Fruit fly (Drosophila melanogaster) whole organism, embryonic: ENCODE measurements around the gene CG12056.

Source experiments
- ATbp ChIP-seq: fragments of 200-800 bp; sonication (Bioruptor generic); optimal IDR thresholded peaks from 2 replicates; lab custom pipeline; 2017; ENCODE audit warnings: missing biosample characterization, mild to moderate bottlenecking, missing genetic modification characterization, missing genetic modification reagents
- Atf-2 ChIP-seq: fragments of 200-800 bp; sonication (Bioruptor generic); optimal IDR thresholded peaks from 2 replicates; lab custom pipeline; 2016; ENCODE audit warnings: missing biosample characterization, missing genetic modification characterization
- Awh ChIP-seq: fragments of 200-800 bp; sonication (Bioruptor generic); IDR thresholded peaks from 2 replicates; pipeline ENCODE4, ENCODE4 v1.3.6; 2022; ENCODE audit warnings: missing biosample characterization, missing genetic modification characterization
- B-H1 ChIP-seq: fragments of 200-800 bp; sonication (Bioruptor generic); IDR thresholded peaks from 3 replicates; pipeline ENCODE4 v1.3.6; 2022; ENCODE audit warnings: missing biosample characterization, missing genetic modification characterization
- CG10565 ChIP-seq: fragments of 200-800 bp; sonication (Bioruptor generic); optimal IDR thresholded peaks from 3 replicates; lab custom pipeline; 2016; ENCODE audit warnings: missing biosample characterization, mild to moderate bottlenecking, missing genetic modification characterization
- CG10959 ChIP-seq: fragments of 200-800 bp; sonication (Bioruptor generic); IDR thresholded peaks from 2 replicates; pipeline ENCODE4 v1.3.6; 2022; ENCODE audit warnings: missing biosample characterization, missing genetic modification characterization
- CG11093 ChIP-seq: fragments of 200-800 bp; sonication (Bioruptor generic); IDR thresholded peaks from 3 replicates; pipeline ENCODE4 v1.3.6; 2022; ENCODE audit warnings: missing biosample characterization, missing genetic modification characterization
- CG14014 ChIP-seq: fragments of 200-800 bp; sonication (Bioruptor generic); IDR thresholded peaks from 2 replicates; pipeline ENCODE4 v1.3.6; 2022; ENCODE audit warnings: missing biosample characterization, missing genetic modification characterization
- CG14050 ChIP-seq: fragments of 200-800 bp; sonication (Bioruptor generic); IDR thresholded peaks from 3 replicates; pipeline ENCODE4 v1.3.6; 2022; ENCODE audit warnings: missing biosample characterization, missing genetic modification characterization
- CG14965 ChIP-seq: fragments of 200-800 bp; sonication (Bioruptor generic); optimal IDR thresholded peaks from 2 replicates; lab custom pipeline; 2016; ENCODE audit warnings: missing biosample characterization, missing genetic modification characterization, borderline replicate concordance
- CG15073 ChIP-seq: fragments of 200-800 bp; sonication (Bioruptor generic); optimal IDR thresholded peaks from 2 replicates; lab custom pipeline; 2016; ENCODE audit warnings: missing biosample characterization, missing genetic modification characterization
- CG1529 ChIP-seq: fragments of 200-800 bp; sonication (Bioruptor generic); optimal IDR thresholded peaks from 3 replicates; lab custom pipeline; 2018; ENCODE audit warnings: missing biosample characterization, missing genetic modification characterization
- CG1603 ChIP-seq: fragments of 200-800 bp; sonication (Bioruptor generic); optimal IDR thresholded peaks from 2 replicates; lab custom pipeline; 2019; ENCODE audit warnings: missing biosample characterization, mild to moderate bottlenecking, missing genetic modification characterization, moderate library complexity
- CG17186 ChIP-seq: fragments of 200-800 bp; sonication (Bioruptor generic); optimal IDR thresholded peaks from 3 replicates; lab custom pipeline; 2017; ENCODE audit warnings: missing biosample characterization, missing genetic modification reagents, missing genetic modification characterization
- CG17359 ChIP-seq: fragments of 200-800 bp; sonication (Bioruptor generic); optimal IDR thresholded peaks from 3 replicates; lab custom pipeline; 2018; ENCODE audit warnings: missing biosample characterization, mild to moderate bottlenecking, missing genetic modification characterization, moderate library complexity
- CG18599 ChIP-seq: fragments of 200-800 bp; sonication (Bioruptor generic); optimal IDR thresholded peaks from 3 replicates; lab custom pipeline; 2017; ENCODE audit warnings: missing biosample characterization, missing genetic modification characterization, mild to moderate bottlenecking, moderate library complexity, missing genetic modification reagents
- CG31224 ChIP-seq: fragments of 200-800 bp; sonication (Bioruptor generic); IDR thresholded peaks from 2 replicates; pipeline ENCODE4 v1.3.6; 2022; ENCODE audit warnings: missing biosample characterization, missing genetic modification characterization
- CG32772 ChIP-seq: fragments of 200-800 bp; sonication (Bioruptor generic); IDR thresholded peaks from 2 replicates; pipeline ENCODE4 v1.3.6; 2022; ENCODE audit warnings: missing biosample characterization, missing genetic modification characterization
- CG34422 ChIP-seq: fragments of 200-800 bp; sonication (Bioruptor generic); IDR thresholded peaks from 3 replicates; pipeline ENCODE4 v1.3.6; 2022; ENCODE audit warnings: missing biosample characterization, missing genetic modification characterization
- CG4360 ChIP-seq: fragments of 200-800 bp; sonication (Bioruptor generic); IDR thresholded peaks from 2 replicates; pipeline ENCODE4 v1.3.6; 2022; ENCODE audit warnings: missing biosample characterization, missing genetic modification characterization
- CG4730 ChIP-seq: fragments of 200-800 bp; sonication (Bioruptor generic); IDR thresholded peaks from 2 replicates; pipeline ENCODE4 v1.3.6; 2022; ENCODE audit warnings: missing biosample characterization, missing genetic modification characterization
- CG7357 ChIP-seq: fragments of 200-800 bp; sonication (Bioruptor generic); IDR thresholded peaks from 3 replicates; pipeline ENCODE4 v1.3.6; 2022; ENCODE audit warnings: missing biosample characterization, missing genetic modification characterization
- CG7556 ChIP-seq: fragments of 200-800 bp; sonication (Bioruptor generic); optimal IDR thresholded peaks from 2 replicates; lab custom pipeline; 2017; ENCODE audit warnings: missing biosample characterization, mild to moderate bottlenecking, missing genetic modification characterization
- CG8388 ChIP-seq: fragments of 200-800 bp; sonication (Bioruptor generic); optimal IDR thresholded peaks from 2 replicates; lab custom pipeline; 2019; ENCODE audit warnings: missing biosample characterization, mild to moderate bottlenecking, missing genetic modification characterization, moderate library complexity
- CG9437 ChIP-seq: fragments of 200-800 bp; sonication (Bioruptor generic); optimal IDR thresholded peaks from 2 replicates; lab custom pipeline; 2018; ENCODE audit warnings: missing biosample characterization, mild to moderate bottlenecking, missing genetic modification characterization
- CG9609 ChIP-seq: fragments of 200-800 bp; sonication (Bioruptor generic); optimal IDR thresholded peaks from 3 replicates; lab custom pipeline; 2016; ENCODE audit warnings: missing biosample characterization, missing genetic modification characterization
- Dfd ChIP-seq, 2 experiments: fragments of >200 bp; optimal IDR thresholded peaks; 2 replicates each; lab custom pipeline; 2017; ENCODE audit warnings: missing biosample characterization in 2 of 2, missing genetic modification characterization in 2 of 2
- Ets65A ChIP-seq: fragments of 200-800 bp; sonication (Bioruptor generic); peaks from one replicate; lab custom pipeline; 2016; ENCODE audit warnings: missing biosample characterization, missing genetic modification characterization
- Hr39 ChIP-seq: fragments of >200 bp; optimal IDR thresholded peaks from 2 replicates; lab custom pipeline; 2017
- Jarid2 ChIP-seq: fragments of 200-800 bp; sonication (Bioruptor generic); optimal IDR thresholded peaks from 3 replicates; lab custom pipeline; 2017; ENCODE audit warnings: mild to moderate bottlenecking, missing biosample characterization, missing genetic modification reagents, missing genetic modification characterization
- Myb ChIP-seq: fragments of 200-800 bp; sonication (Bioruptor generic); optimal IDR thresholded peaks from 2 replicates; lab custom pipeline; 2016; ENCODE audit warnings: missing biosample characterization, missing genetic modification characterization
- NC2α ChIP-seq: fragments of 200-800 bp; sonication (Bioruptor generic); optimal IDR thresholded peaks from 2 replicates; lab custom pipeline; 2016; ENCODE audit warnings: missing biosample characterization, missing genetic modification characterization
- NFAT ChIP-seq: fragments of 200-800 bp; sonication (Bioruptor generic); IDR thresholded peaks from 2 replicates; pipeline ENCODE4 v1.3.6; 2022; ENCODE audit warnings: missing biosample characterization, missing genetic modification characterization
- Oaz ChIP-seq: fragments of 200-800 bp; sonication (Bioruptor generic); IDR thresholded peaks from 2 replicates; pipeline ENCODE4 v1.3.6; 2022; ENCODE audit warnings: missing biosample characterization, missing genetic modification characterization
- Optix ChIP-seq: fragments of 200-800 bp; sonication (Bioruptor generic); IDR thresholded peaks from 3 replicates; pipeline ENCODE4 v1.3.6; 2022; ENCODE audit warnings: missing biosample characterization, missing genetic modification characterization
- Ptx1 ChIP-seq: fragments of 200-800 bp; sonication (Bioruptor generic); IDR thresholded peaks from 2 replicates; pipeline ENCODE4 v1.3.6; 2022; ENCODE audit warnings: missing biosample characterization, missing genetic modification characterization
- Rx ChIP-seq: fragments of 200-800 bp; sonication (Bioruptor generic); IDR thresholded peaks from 2 replicates; pipeline ENCODE4 v1.3.6; 2022; ENCODE audit warnings: missing biosample characterization, missing genetic modification characterization
- dm ChIP-seq: fragments of 200-800 bp; sonication (Bioruptor generic); optimal IDR thresholded peaks from 3 replicates; lab custom pipeline; 2016; ENCODE audit warnings: missing biosample characterization, missing genetic modification characterization
- dpn ChIP-seq, 2 experiments: fragments of 200-800 bp; sonication (Bioruptor generic); optimal IDR thresholded peaks; 3 replicates each; lab custom pipeline; 2016; ENCODE audit warnings: missing biosample characterization in 2 of 2, missing genetic modification characterization in 2 of 2
- emc ChIP-seq: fragments of 200-800 bp; sonication (Bioruptor generic); optimal IDR thresholded peaks from 2 replicates; lab custom pipeline; 2016; ENCODE audit warnings: missing biosample characterization, missing genetic modification characterization
- ewg ChIP-seq: fragments of 200-800 bp; sonication (Bioruptor generic); optimal IDR thresholded peaks from 3 replicates; lab custom pipeline; 2017; ENCODE audit warnings: mild to moderate bottlenecking, missing biosample characterization, missing genetic modification reagents, missing genetic modification characterization
- fd64A ChIP-seq: fragments of 200-800 bp; sonication (Bioruptor generic); optimal IDR thresholded peaks from 3 replicates; lab custom pipeline; 2018; ENCODE audit warnings: missing biosample characterization, mild to moderate bottlenecking, missing genetic modification characterization
- gcm2 ChIP-seq: fragments of 200-800 bp; sonication (Bioruptor generic); optimal IDR thresholded peaks from 2 replicates; lab custom pipeline; 2016; ENCODE audit warnings: missing biosample characterization, missing genetic modification characterization
- kni ChIP-seq: fragments of 200-800 bp; sonication (Bioruptor generic); optimal IDR thresholded peaks from 3 replicates; lab custom pipeline; 2017; ENCODE audit warnings: mild to moderate bottlenecking, missing biosample characterization, missing genetic modification reagents, missing genetic modification characterization
- lilli ChIP-seq: fragments of 200-800 bp; sonication (Bioruptor generic); optimal IDR thresholded peaks from 3 replicates; lab custom pipeline; 2016; ENCODE audit warnings: missing biosample characterization, missing genetic modification characterization
- pum ChIP-seq: fragments of 200-800 bp; sonication (Bioruptor generic); optimal IDR thresholded peaks from 2 replicates; lab custom pipeline; 2016; ENCODE audit warnings: missing biosample characterization, missing genetic modification characterization
- sim ChIP-seq: fragments of 200-800 bp; sonication (Bioruptor generic); IDR thresholded peaks from 2 replicates; pipeline ENCODE4 v1.3.6; 2022; ENCODE audit warnings: missing biosample characterization, missing genetic modification characterization
- sna ChIP-seq: fragments of 200-800 bp; sonication (Bioruptor generic); IDR thresholded peaks from 2 replicates; pipeline ENCODE4 v1.3.6; 2022; ENCODE audit warnings: missing biosample characterization, missing genetic modification characterization; ENCODE audit not compliant: partially characterized antibody
- ssp ChIP-seq: fragments of 200-800 bp; sonication (Bioruptor generic); IDR thresholded peaks from 2 replicates; pipeline ENCODE4 v1.3.6; 2022; ENCODE audit warnings: missing biosample characterization, missing genetic modification characterization
- tin ChIP-seq: fragments of 200-800 bp; sonication (Bioruptor generic); optimal IDR thresholded peaks from 3 replicates; lab custom pipeline; 2016; ENCODE audit warnings: missing biosample characterization, missing genetic modification characterization
- vvl ChIP-seq: fragments of 200-800 bp; sonication (Bioruptor generic); IDR thresholded peaks from 2 replicates; pipeline ENCODE4 v1.3.6; 2022; ENCODE audit warnings: missing biosample characterization, missing genetic modification characterization
- zen2 ChIP-seq: fragments of 200-800 bp; sonication (Bioruptor generic); IDR thresholded peaks from 3 replicates; pipeline ENCODE4 v1.3.6; 2022; ENCODE audit warnings: missing biosample characterization, missing genetic modification characterization; ENCODE audit not compliant: partially characterized antibody
- zfh1 ChIP-seq: fragments of 200-800 bp; sonication (Bioruptor generic); IDR thresholded peaks from 3 replicates; pipeline ENCODE4 v1.3.6; 2022; ENCODE audit warnings: missing biosample characterization, missing genetic modification characterization
- zfh2 ChIP-seq: fragments of 200-800 bp; sonication (Bioruptor generic); optimal IDR thresholded peaks from 2 replicates; lab custom pipeline; 2016; ENCODE audit warnings: missing biosample characterization, missing genetic modification characterization

CG12056 gene

DNA sequence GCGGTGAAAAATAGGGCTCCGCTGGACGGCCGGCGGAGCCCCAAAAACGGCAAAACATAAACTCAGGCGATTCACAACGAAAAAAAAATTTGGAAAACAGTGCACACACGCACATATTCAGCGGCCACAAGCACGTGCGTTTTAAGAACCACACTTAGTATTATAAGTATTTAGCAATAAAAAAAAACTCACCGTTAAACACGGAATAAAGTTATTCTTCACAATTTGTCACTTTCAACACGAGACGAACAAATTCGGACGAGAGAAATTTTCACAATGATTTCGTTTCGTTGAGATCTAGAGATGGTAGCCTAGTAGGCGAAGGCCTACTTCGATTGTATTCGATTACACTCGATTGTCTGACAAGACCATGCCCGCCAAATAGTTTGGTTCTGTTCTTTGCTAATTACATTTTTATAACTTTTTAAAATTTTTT, 36.1 kb upstream of the CG12056 start, which contains the start of gene His3.3B (continued):
- TF ChIP-seq kni (GFP tag; lab: Kevin White, UChicago) (no peak), ssp (GFP tag; lab: Robert Waterston, UW) (no peak), CG1603 (peak; percentile 44), dm (GFP tag; lab: Kevin White, UChicago) (no peak), CG32772 (no peak), Ets65A (GFP tag; lab: Kevin White, UChicago) (no peak), Hr39 (lab: Kevin White, UChicago) (no peak), tin (GFP tag; lab: Kevin White, UChicago) (no peak), CG10959 (GFP tag; lab: Robert Waterston, UW) (no peak), sim (GFP tag; lab: Robert Waterston, UW) (no peak), Optix (GFP tag; lab: Robert Waterston, UW) (no peak), CG18599 (GFP tag; lab: Kevin White, UChicago) (peak; percentile 38), pum (no peak), CG11093 (GFP tag; lab: Robert Waterston, UW) (no peak), sna (GFP tag; lab: Robert Waterston, UW) (no peak), Atf-2 (GFP tag; lab: Kevin White, UChicago) (no peak), Oaz (GFP tag; lab: Robert Waterston, UW) (no peak), CG14965 (no peak), zfh2 (GFP tag; lab: Kevin White, UChicago) (no peak), CG14014 (GFP tag; lab: Robert Waterston, UW) (no peak), CG10565 (no peak), Rx (GFP tag; lab: Robert Waterston, UW) (no peak), CG1529 (no peak), CG4360 (GFP tag; lab: Robert Waterston, UW) (no peak), fd64A (no peak), CG15073 (GFP tag; lab: Kevin White, UChicago) (no peak), CG9609 (GFP tag; lab: Kevin White, UChicago) (no peak), Dfd (GFP tag; optimal IDR thresholded peaks at IDR 0.05; lab: Kevin White, UChicago) (no peak), CG17359 (tag; lab: Kevin White, UChicago) (no peak), CG7556 (no peak), ewg (no peak), CG8388 (GFP tag; lab: Kevin White, UChicago) (no peak), Jarid2 (peak; percentile 48), Ptx1 (GFP tag; lab: Robert Waterston, UW) (no peak), NFAT (peak; percentile 28; the same call in 1 of the 2 replicates), CG4730 (GFP tag; lab: Robert Waterston, UW) (no peak), vvl (peak; percentile 27; the same call in 1 of the 2 replicates), CG31224 (no peak), zen2 (no peak), CG9437 (GFP tag; lab: Kevin White, UChicago) (no peak), zfh1 (GFP tag; lab: Robert Waterston, UW) (no peak), gcm2 (GFP tag; lab: Kevin White, UChicago) (no peak), emc (no peak), NC2α (GFP tag; lab: Kevin White, UChicago) (no peak), dpn (GFP tag; optimal IDR thresholded peaks at IDR 0.05; lab: Kevin White, UChicago) (no peak), Myb (GFP tag; lab: Kevin White, UChicago) (no peak), CG14050 (GFP tag; lab: Robert Waterston, UW) (no peak), lilli (GFP tag; lab: Kevin White, UChicago) (peak; percentile 22), CG7357 (no peak), CG17186 (GFP tag; lab: Kevin White, UChicago) (no peak), CG34422 (GFP tag; lab: Robert Waterston, UW) (peak; percentile 54; the same call in 1 of the 3 replicates), ATbp (no peak), Awh (GFP tag; lab: Robert Waterston, UW) (no peak), B-H1 (GFP tag; lab: Robert Waterston, UW) (no peak)
